Fruit fly (Drosophila melanogaster) whole organism, prepupa: Measurements from ENCODE around the gene Josd.

Experiments
- Blimp-1 ChIP-seq: fragments of 200-800 bp; sonication (Bioruptor generic); optimal IDR thresholded peaks from 3 replicates; lab custom pipeline; 2017; ENCODE audit warnings: missing biosample characterization, missing genetic modification characterization, mild to moderate bottlenecking, moderate library complexity, missing genetic modification reagents
- CG10631 ChIP-seq: fragments of 200-800 bp; sonication (Bioruptor generic); optimal IDR thresholded peaks from 2 replicates; lab custom pipeline; 2016; ENCODE audit warnings: missing biosample characterization, missing genetic modification characterization
- CG10669 ChIP-seq: fragments of 200-800 bp; sonication (Bioruptor generic); optimal IDR thresholded peaks from 3 replicates; lab custom pipeline; 2018; ENCODE audit warnings: missing biosample characterization, mild to moderate bottlenecking, missing genetic modification characterization, moderate library complexity
- CG11294 ChIP-seq: fragments of 200-800 bp; sonication (Bioruptor generic); IDR thresholded peaks from 2 replicates; pipeline ENCODE4 v1.3.6; 2022; ENCODE audit warnings: missing biosample characterization, missing genetic modification characterization
- CG11762 ChIP-seq: fragments of 200-800 bp; sonication (Bioruptor generic); optimal IDR thresholded peaks from 3 replicates; lab custom pipeline; 2016; ENCODE audit warnings: missing biosample characterization, missing genetic modification characterization; ENCODE audit not compliant: insufficient read depth
- CG11902 ChIP-seq: fragments of 200-800 bp; sonication (Bioruptor generic); optimal IDR thresholded peaks from 3 replicates; lab custom pipeline; 2016; ENCODE audit warnings: missing biosample characterization, missing genetic modification characterization
- CG1621 ChIP-seq: fragments of 200-800 bp; sonication (Bioruptor generic); optimal IDR thresholded peaks from 3 replicates; lab custom pipeline; 2018; ENCODE audit warnings: missing biosample characterization, mild to moderate bottlenecking, missing genetic modification characterization
- CG16779 ChIP-seq: fragments of 200-800 bp; sonication (Bioruptor generic); optimal IDR thresholded peaks from 3 replicates; lab custom pipeline; 2017; ENCODE audit warnings: missing biosample characterization, mild to moderate bottlenecking, missing genetic modification characterization
- CG3032 ChIP-seq: fragments of 200-800 bp; optimal IDR thresholded peaks from 2 replicates; lab custom pipeline; 2019; ENCODE audit warnings: missing biosample characterization, mild to moderate bottlenecking, missing genetic modification characterization, moderate library complexity
- CG32006 ChIP-seq: fragments of 200-800 bp; sonication (Bioruptor generic); optimal IDR thresholded peaks from 3 replicates; lab custom pipeline; 2017; ENCODE audit warnings: missing biosample characterization, mild to moderate bottlenecking, missing genetic modification characterization
- CG34406 ChIP-seq: fragments of 200-800 bp; sonication (Bioruptor generic); optimal IDR thresholded peaks from 3 replicates; lab custom pipeline; 2016; ENCODE audit warnings: missing biosample characterization, missing genetic modification characterization
- CG3919 ChIP-seq: fragments of 200-800 bp; sonication (Bioruptor generic); optimal IDR thresholded peaks from 3 replicates; lab custom pipeline; 2016; ENCODE audit warnings: missing biosample characterization, missing genetic modification characterization
- CG6276 ChIP-seq: fragments of 200-800 bp; sonication (Bioruptor generic); optimal IDR thresholded peaks from 2 replicates; lab custom pipeline; 2017; ENCODE audit warnings: missing biosample characterization, mild to moderate bottlenecking, missing genetic modification characterization
- CG6792 ChIP-seq: fragments of 200-800 bp; sonication (Bioruptor generic); optimal IDR thresholded peaks from 3 replicates; lab custom pipeline; 2016; ENCODE audit warnings: missing biosample characterization, missing genetic modification characterization
- CG6854 ChIP-seq: fragments of 200-800 bp; sonication (Bioruptor generic); optimal IDR thresholded peaks from 2 replicates; lab custom pipeline; 2017; ENCODE audit warnings: missing biosample characterization, mild to moderate bottlenecking, missing genetic modification characterization
- CG7368 ChIP-seq: fragments of 200-800 bp; sonication (Bioruptor generic); optimal IDR thresholded peaks from 3 replicates; lab custom pipeline; 2016; ENCODE audit warnings: missing biosample characterization, missing genetic modification characterization
- CG8119 ChIP-seq: fragments of 200-800 bp; sonication (Bioruptor generic); IDR thresholded peaks from 3 replicates; pipeline ENCODE4 v1.3.6; 2022; ENCODE audit warnings: missing biosample characterization, missing genetic modification characterization
- CG8319 ChIP-seq: fragments of 200-800 bp; sonication (Bioruptor generic); optimal IDR thresholded peaks from 3 replicates; lab custom pipeline; 2016; ENCODE audit warnings: missing biosample characterization, missing genetic modification characterization
- CG8632 ChIP-seq: fragments of 200-800 bp; sonication (Bioruptor generic); optimal IDR thresholded peaks from 3 replicates; lab custom pipeline; 2016; ENCODE audit warnings: missing biosample characterization, missing genetic modification characterization
- CG9139 ChIP-seq: fragments of 200-800 bp; sonication (Bioruptor generic); optimal IDR thresholded peaks from 3 replicates; lab custom pipeline; 2017; ENCODE audit warnings: missing biosample characterization, mild to moderate bottlenecking, missing genetic modification characterization
- Eip75B ChIP-seq: fragments of 200-800 bp; sonication (Bioruptor generic); optimal IDR thresholded peaks from 3 replicates; lab custom pipeline; 2016; ENCODE audit warnings: missing biosample characterization, missing genetic modification characterization
- Eip93F ChIP-seq: fragments of 200-800 bp; sonication (Bioruptor generic); optimal IDR thresholded peaks from 2 replicates; lab custom pipeline; 2016; ENCODE audit warnings: missing biosample characterization, mild to moderate bottlenecking, missing genetic modification characterization
- Ets21C ChIP-seq: fragments of 200-800 bp; sonication (Bioruptor generic); optimal IDR thresholded peaks from 3 replicates; lab custom pipeline; 2016; ENCODE audit warnings: missing biosample characterization, missing genetic modification characterization
- Ets96B ChIP-seq: fragments of 200-800 bp; optimal IDR thresholded peaks from 2 replicates; lab custom pipeline; 2019; ENCODE audit warnings: missing biosample characterization, mild to moderate bottlenecking, missing genetic modification characterization, moderate library complexity
- Gug ChIP-seq: fragments of 200-800 bp; sonication (Bioruptor generic); IDR thresholded peaks from 2 replicates; pipeline ENCODE4 v1.3.6; 2022; ENCODE audit warnings: missing biosample characterization, missing genetic modification characterization
- Hr39 ChIP-seq: fragments of 200-800 bp; sonication (Bioruptor generic); optimal IDR thresholded peaks from 2 replicates; lab custom pipeline; 2016; ENCODE audit warnings: missing biosample characterization, missing genetic modification characterization
- Hr4 ChIP-seq: fragments of 200-800 bp; sonication (Bioruptor generic); optimal IDR thresholded peaks from 3 replicates; lab custom pipeline; 2016; ENCODE audit warnings: missing biosample characterization, missing genetic modification characterization
- Lpt ChIP-seq: fragments of 200-800 bp; sonication (Bioruptor generic); optimal IDR thresholded peaks from 3 replicates; lab custom pipeline; 2016; ENCODE audit warnings: missing biosample characterization, missing genetic modification characterization
- OdsH ChIP-seq: fragments of 200-800 bp; sonication (Bioruptor generic); optimal IDR thresholded peaks from 3 replicates; lab custom pipeline; 2016; ENCODE audit warnings: missing biosample characterization, missing genetic modification characterization
- Sox102F ChIP-seq: fragments of 200-800 bp; sonication (Bioruptor generic); optimal IDR thresholded peaks from 2 replicates; lab custom pipeline; 2016; ENCODE audit warnings: missing biosample characterization, mild to moderate bottlenecking, missing genetic modification characterization
- Sox14 ChIP-seq: fragments of 200-800 bp; sonication (Bioruptor generic); optimal IDR thresholded peaks from 3 replicates; lab custom pipeline; 2016; ENCODE audit warnings: missing biosample characterization, missing genetic modification characterization
- Sox15 ChIP-seq: fragments of 200-800 bp; sonication (Bioruptor generic); optimal IDR thresholded peaks from 3 replicates; lab custom pipeline; 2016; ENCODE audit warnings: missing biosample characterization, missing genetic modification characterization
- achi ChIP-seq: fragments of 200-800 bp; sonication (Bioruptor generic); optimal IDR thresholded peaks from 3 replicates; lab custom pipeline; 2016; ENCODE audit warnings: missing biosample characterization, missing genetic modification characterization
- cyc ChIP-seq: fragments of 200-800 bp; sonication (Bioruptor generic); optimal IDR thresholded peaks from 3 replicates; lab custom pipeline; 2016; ENCODE audit warnings: missing biosample characterization, missing genetic modification characterization
- dac ChIP-seq: fragments of 200-800 bp; sonication (Bioruptor generic); optimal IDR thresholded peaks from 2 replicates; lab custom pipeline; 2017; ENCODE audit warnings: missing biosample characterization, mild to moderate bottlenecking, missing genetic modification characterization
- dsx ChIP-seq: fragments of 200-800 bp; optimal IDR thresholded peaks from 3 replicates; lab custom pipeline; 2019; ENCODE audit warnings: missing biosample characterization, mild to moderate bottlenecking, missing genetic modification characterization, moderate library complexity; ENCODE audit not compliant: poor library complexity, severe bottlenecking
- eg ChIP-seq: fragments of 200-800 bp; sonication (Bioruptor generic); IDR thresholded peaks from 3 replicates; pipeline ENCODE4 v1.3.6; 2022; ENCODE audit warnings: missing biosample characterization, missing genetic modification characterization
- esn ChIP-seq: fragments of 200-800 bp; sonication (Bioruptor generic); optimal IDR thresholded peaks from 2 replicates; lab custom pipeline; 2016; ENCODE audit warnings: missing biosample characterization, mild to moderate bottlenecking, missing genetic modification characterization, moderate library complexity
- fd59A ChIP-seq: fragments of 200-800 bp; sonication (Bioruptor generic); optimal IDR thresholded peaks from 2 replicates; lab custom pipeline; 2017; ENCODE audit warnings: missing biosample characterization, mild to moderate bottlenecking, missing genetic modification characterization, missing genetic modification reagents
- fd85E ChIP-seq: fragments of 200-800 bp; sonication (Bioruptor generic); optimal IDR thresholded peaks from 3 replicates; lab custom pipeline; 2016; ENCODE audit warnings: missing biosample characterization, missing genetic modification characterization
- fkh ChIP-seq: fragments of 200-800 bp; sonication (Bioruptor generic); optimal IDR thresholded peaks from 3 replicates; lab custom pipeline; 2017; ENCODE audit warnings: missing biosample characterization, mild to moderate bottlenecking, missing genetic modification characterization, moderate library complexity
- lz ChIP-seq: fragments of 200-800 bp; sonication (Bioruptor generic); optimal IDR thresholded peaks from 3 replicates; lab custom pipeline; 2016; ENCODE audit warnings: missing biosample characterization, missing genetic modification characterization
- net ChIP-seq: fragments of 200-800 bp; sonication (Bioruptor generic); optimal IDR thresholded peaks from 3 replicates; lab custom pipeline; 2016; ENCODE audit warnings: missing biosample characterization, missing genetic modification characterization
- pdm3 ChIP-seq: fragments of 200-800 bp; sonication (Bioruptor generic); optimal IDR thresholded peaks from 3 replicates; lab custom pipeline; 2016; ENCODE audit warnings: missing biosample characterization, missing genetic modification characterization
- spab ChIP-seq: fragments of 200-800 bp; sonication (Bioruptor generic); optimal IDR thresholded peaks from 2 replicates; lab custom pipeline; 2017; ENCODE audit warnings: missing biosample characterization, mild to moderate bottlenecking, missing genetic modification characterization, missing genetic modification reagents
- ss ChIP-seq, 2 experiments: fragments of 200-800 bp; sonication (Bioruptor generic); optimal IDR thresholded peaks; 2 replicates in 1 of 2; 3 replicates in 1 of 2; lab custom pipeline; 2017 to 2018; ENCODE audit warnings: mild to moderate bottlenecking in 2 of 2, missing biosample characterization in 2 of 2, missing genetic modification characterization in 2 of 2, moderate library complexity in 1 of 2
- svp ChIP-seq: fragments of 200-800 bp; sonication (Bioruptor generic); peaks from one replicate; lab custom pipeline; 2016; ENCODE audit warnings: missing biosample characterization, missing genetic modification characterization
- topi ChIP-seq: fragments of 200-800 bp; sonication (Bioruptor generic); optimal IDR thresholded peaks from 3 replicates; lab custom pipeline; 2016; ENCODE audit warnings: missing biosample characterization, missing genetic modification characterization
- vri ChIP-seq: fragments of 200-800 bp; sonication (Bioruptor generic); optimal IDR thresholded peaks from 3 replicates; lab custom pipeline; 2016; ENCODE audit warnings: missing biosample characterization, mild to moderate bottlenecking, missing genetic modification characterization

The Josd gene

dm6 chrX:6224225-6225190, 36.5 kb upstream of the Josd start, which contains the start of gene sqh:
sqh (minus strand) TSS chrX:6225140.
- TF ChIP-seq CG10631 (GFP tag; lab: Kevin White, UChicago) (peak; percentile 85), CG8632 (peak; percentile 80), Blimp-1 (GFP tag; lab: Kevin White, UChicago) (peak; percentile 63), dac (GFP tag; lab: Kevin White, UChicago) (peak; percentile 88), Hr4 (GFP tag; lab: Kevin White, UChicago) (peak; percentile 87), CG1621 (tag; lab: Kevin White, UChicago) (peak; percentile 76), lz (peak; percentile 85), CG8319 (GFP tag; lab: Kevin White, UChicago) (peak; percentile 64), CG16779 (tag; lab: Kevin White, UChicago) (peak; percentile 66), CG7368 (peak; percentile 77), ss (GFP tag; optimal IDR thresholded peaks at IDR 0.05; lab: Kevin White, UChicago) (peak; percentile 82 to 91), CG6854 (peak; percentile 56), Sox102F (GFP tag; lab: Kevin White, UChicago) (peak; percentile 84), Eip75B (GFP tag; lab: Kevin White, UChicago) (peak; percentile 78), OdsH (peak; percentile 93), esn (peak; percentile 89), CG3919 (peak; percentile 71), CG10669 (GFP tag; lab: Kevin White, UChicago) (peak; percentile 83), net (GFP tag; lab: Kevin White, UChicago) (peak; percentile 86), vri (peak; percentile 84), Sox15 (peak; percentile 80), spab (peak; percentile 69), Ets96B (tag; lab: Kevin White, UChicago) (peak; percentile 77), fkh (GFP tag; lab: Kevin White, UChicago) (peak; percentile 98), Eip93F (peak; percentile 91), pdm3 (peak; percentile 86), CG6792 (GFP tag; lab: Kevin White, UChicago) (peak; percentile 85), topi (GFP tag; lab: Kevin White, UChicago) (peak; percentile 85), Hr39 (peak; percentile 76), fd85E (peak; percentile 22), CG3032 (tag; lab: Kevin White, UChicago) (peak; percentile 81), CG34406 (GFP tag; lab: Kevin White, UChicago) (peak; percentile 88), Ets21C (peak; percentile 61), eg (GFP tag; lab: Robert Waterston, UW) (peak; percentile 91), dsx (peak; percentile 79), achi (GFP tag; lab: Kevin White, UChicago) (peak; percentile 88), CG6276 (GFP tag; lab: Kevin White, UChicago) (peak; percentile 81), CG11902 (GFP tag; lab: Kevin White, UChicago) (peak; percentile 65), CG11294 (GFP tag; lab: Robert Waterston, UW) (peak; percentile 84), cyc (peak; percentile 75), Lpt (peak; percentile 84), CG9139 (peak; percentile 69), CG8119 (peak; percentile 94), svp (GFP tag; lab: Kevin White, UChicago) (peak; percentile 92), fd59A (GFP tag; lab: Kevin White, UChicago) (peak; percentile 86), Gug (GFP tag; lab: Robert Waterston, UW) (peak; percentile 89), Sox14 (GFP tag; lab: Kevin White, UChicago) (peak; percentile 88), CG32006 (GFP tag; lab: Kevin White, UChicago) (peak; percentile 93), CG11762 (GFP tag; lab: Kevin White, UChicago) (peak; percentile 60)
